Worm (Caenorhabditis elegans): ENCODE measurements around the gene R166.2.

The R166.2 gene

ce11 chrII:10556550-10557205, 19.2 kb upstream of the R166.2 start:
- TF ChIP-seq F37D6.2 (tag; optimal IDR thresholded peaks at IDR 0.05) (no peak), lin-15B (tag; optimal IDR thresholded peaks at IDR 0.05) (no peak), Y75B8A.6 (GFP tag; IDR thresholded peaks at IDR 0.05) (no peak), hlh-11 (tag; optimal IDR thresholded peaks at IDR 0.05) (peak; percentile 36), vab-7 (GFP tag; IDR thresholded peaks at IDR 0.05) (no peak), daf-8 (GFP tag; IDR thresholded peaks at IDR 0.05) (no peak), fkh-10 (GFP tag; optimal IDR thresholded peaks at IDR 0.05) (no peak), mep-1 (tag; optimal IDR thresholded peaks at IDR 0.05) (peak; percentile 8), ZK337.2 (GFP tag; IDR thresholded peaks at IDR 0.05) (no peak), zfp-3 (GFP tag; conservative IDR thresholded peaks at IDR 0.05) (no peak), hlh-30 (tag; optimal IDR thresholded peaks at IDR 0.05; ENCODE audit: insufficient read depth) (no peak), ceh-20 (GFP tag; IDR thresholded peaks at IDR 0.05) (no peak), Y105C5A.15 (GFP tag; IDR thresholded peaks at IDR 0.05) (no peak), unc-39 (tag; optimal IDR thresholded peaks at IDR 0.05) (no peak), lin-39 (tag; optimal IDR thresholded peaks at IDR 0.05) (no peak), ZK546.5 (tag; optimal IDR thresholded peaks at IDR 0.05) (no peak), ceh-28 (tag; optimal IDR thresholded peaks at IDR 0.05) (no peak), php-3 (GFP tag; IDR thresholded peaks at IDR 0.05) (no peak), hif-1 (tag; optimal IDR thresholded peaks at IDR 0.05) (peak in 1 of 2 experiments; percentile 24), pha-4 (GFP tag; IDR thresholded peaks at IDR 0.05) (no peak), pha-4 (tag; optimal IDR thresholded peaks at IDR 0.05) (no peak), arid-1 (GFP tag; conservative IDR thresholded peaks at IDR 0.05) (no peak), nhr-28 (tag; optimal IDR thresholded peaks at IDR 0.05) (peak; percentile 16), tra-1 (GFP tag; IDR thresholded peaks at IDR 0.05) (0 out of 2 replicates have a peak, but pooled peaks have one; percentile 28), nhr-11 (tag; optimal IDR thresholded peaks at IDR 0.05) (no peak), daf-19 (GFP tag; conservative IDR thresholded peaks at IDR 0.05) (peak; percentile 69; the same call in 1 of the 2 replicates), zip-11 (GFP tag; IDR thresholded peaks at IDR 0.05) (no peak), mdl-1 (tag; optimal IDR thresholded peaks at IDR 0.05) (no peak), unc-62 (GFP tag; optimal IDR thresholded peaks at IDR 0.05 in 1 of 2) (peak in 1 of 2 experiments; percentile 91), unc-62 (tag; optimal IDR thresholded peaks at IDR 0.05) (no peak), nhr-42 (GFP tag; IDR thresholded peaks at IDR 0.05) (no peak), attf-4 (tag; optimal IDR thresholded peaks at IDR 0.05) (no peak), Y5F2A.4 (GFP tag; optimal IDR thresholded peaks at IDR 0.05) (no peak), fos-1 (tag; optimal IDR thresholded peaks at IDR 0.05) (no peak), dmd-9 (GFP tag; IDR thresholded peaks at IDR 0.05) (no peak), daf-16 (GFP tag; optimal IDR thresholded peaks at IDR 0.05) (no peak), daf-16 (tag; optimal IDR thresholded peaks at IDR 0.05) (peak; percentile 82), nhr-48 (tag; optimal IDR thresholded peaks at IDR 0.05) (no peak), egl-27 (tag; optimal IDR thresholded peaks at IDR 0.05) (no peak), lin-1 (GFP tag; IDR thresholded peaks at IDR 0.05) (no peak), set-16 (GFP tag; IDR thresholded peaks at IDR 0.05) (peak; percentile 47; the same call in 1 of the 2 replicates), zag-1 (tag; optimal IDR thresholded peaks at IDR 0.05) (no peak), F49E8.2 (tag; optimal IDR thresholded peaks at IDR 0.05; ENCODE audit: borderline replicate concordance) (no peak), egl-43 (GFP tag; IDR thresholded peaks at IDR 0.05) (peak; percentile 54; the same call in 1 of the 2 replicates), nhr-102 (tag; optimal IDR thresholded peaks at IDR 0.05) (no peak), ceh-62 (tag; optimal IDR thresholded peaks at IDR 0.05) (no peak), lin-29 (GFP tag; IDR thresholded peaks at IDR 0.05) (no peak), ceh-44 (GFP tag; IDR thresholded peaks at IDR 0.05) (no peak), mxl-3 (GFP tag; optimal IDR thresholded peaks at IDR 0.05) (no peak), spr-1 (tag; optimal IDR thresholded peaks at IDR 0.05) (no peak), Y48G9A.11 (GFP tag; IDR thresholded peaks at IDR 0.05) (no peak), F44E2.7 (GFP tag; IDR thresholded peaks at IDR 0.05) (no peak)
